Worm (Caenorhabditis elegans) whole organism, young adult: ENCODE measurements around the gene lgc-21.

Experiments used
- F23B12.7 ChIP-seq: sonication (generic microtip); optimal IDR thresholded peaks from 2 replicates; lab custom pipeline; 2017; ENCODE audit warnings: missing genetic modification characterization, mild to moderate bottlenecking, missing compliant biosample characterization, antibody characterized with exemption, moderate library complexity; ENCODE audit not compliant: insufficient read depth
- F33H1.4 ChIP-seq: fragments of 200-800 bp; sonication (Bioruptor generic); IDR thresholded peaks from 2 replicates; pipeline ENCODE4 v1.3.6; 2022; ENCODE audit warnings: missing genetic modification reagents, missing genetic modification characterization, missing compliant biosample characterization
- F49E8.2 ChIP-seq: sonication (generic microtip); optimal IDR thresholded peaks from 3 replicates; lab custom pipeline; 2017; ENCODE audit warnings: missing genetic modification characterization, mild to moderate bottlenecking, missing compliant biosample characterization, antibody characterized with exemption, moderate library complexity; ENCODE audit not compliant: insufficient read depth
- F57A8.1 ChIP-seq: fragments of 200-800 bp; sonication (Bioruptor generic); optimal IDR thresholded peaks from 2 replicates; lab custom pipeline; 2018; ENCODE audit warnings: mild to moderate bottlenecking, missing genetic modification characterization, moderate library complexity, missing compliant biosample characterization
- Y53F4B.3 ChIP-seq: fragments of 200-800 bp; sonication (Bioruptor generic); IDR thresholded peaks from 2 replicates; pipeline ENCODE4 v1.3.6; 2022; ENCODE audit warnings: missing genetic modification reagents, missing genetic modification characterization, missing compliant biosample characterization
- Y56A3A.18 ChIP-seq: fragments of 200-800 bp; sonication (Bioruptor generic); IDR thresholded peaks from 2 replicates; pipeline ENCODE4 v1.3.6; 2022; ENCODE audit warnings: missing genetic modification reagents, missing genetic modification characterization, missing compliant biosample characterization
- Y79H2A.3 ChIP-seq: fragments of 200-800 bp; sonication (Bioruptor generic); conservative IDR thresholded peaks from 2 replicates; pipeline ENCODE4 v1.3.6; 2022; ENCODE audit warnings: missing genetic modification reagents, missing genetic modification characterization, missing compliant biosample characterization
- akir-1 ChIP-seq: fragments of 200-800 bp; sonication (Bioruptor generic); optimal IDR thresholded peaks from 2 replicates; lab custom pipeline; 2018; ENCODE audit warnings: mild to moderate bottlenecking, missing genetic modification characterization, moderate library complexity, missing compliant biosample characterization
- ama-1 ChIP-seq, 3 experiments: fragments of 150-350 bp in 1 of 3; sonication (generic microtip) in 2 of 3; optimal IDR thresholded peaks; 2 replicates each; lab custom pipeline; 2014 to 2018; ENCODE audit warnings: missing biosample characterization in 2 of 3, missing genetic modification characterization in 2 of 3, missing genetic modification reagents in 2 of 3
- aptf-3 ChIP-seq: fragments of 200-800 bp; sonication (Bioruptor generic); IDR thresholded peaks from 2 replicates; pipeline ENCODE4 v1.3.6; 2022; ENCODE audit warnings: missing genetic modification characterization, missing compliant biosample characterization
- atf-7 ChIP-seq: sonication (generic microtip); optimal IDR thresholded peaks from 2 replicates; lab custom pipeline; 2017; ENCODE audit warnings: mild to moderate bottlenecking, missing genetic modification characterization, missing compliant biosample characterization
- athp-1 ChIP-seq: sonication (generic microtip); optimal IDR thresholded peaks from 2 replicates; lab custom pipeline; 2017; ENCODE audit warnings: mild to moderate bottlenecking, missing genetic modification characterization, missing compliant biosample characterization
- attf-3 ChIP-seq: fragments of 200-800 bp; sonication (Bioruptor generic); conservative IDR thresholded peaks from 2 replicates; pipeline ENCODE4 v1.3.6; 2022; ENCODE audit warnings: missing genetic modification reagents, missing genetic modification characterization, missing compliant biosample characterization
- bed-2 ChIP-seq: fragments of 200-800 bp; sonication (Bioruptor generic); IDR thresholded peaks from 2 replicates; pipeline ENCODE4 v1.3.6; 2022; ENCODE audit warnings: missing genetic modification reagents, missing genetic modification characterization, missing compliant biosample characterization
- cebp-1 ChIP-seq, 2 experiments: fragments of 200-800 bp in 1 of 2; sonication (Bioruptor generic) in 1 of 2; sonication (generic microtip) in 1 of 2; IDR thresholded peaks in 1 of 2; optimal IDR thresholded peaks in 1 of 2; 2 replicates each; pipeline versions ENCODE4 v1.3.6 to Lab custom; 2017 to 2022; ENCODE audit warnings: missing compliant biosample characterization in 2 of 2, missing genetic modification characterization in 2 of 2, mild to moderate bottlenecking in 1 of 2, missing genetic modification reagents in 1 of 2, moderate library complexity in 1 of 2
- ceh-27 ChIP-seq: fragments of 200-800 bp; sonication (Bioruptor generic); optimal IDR thresholded peaks from 2 replicates; lab custom pipeline; 2018; ENCODE audit warnings: mild to moderate bottlenecking, missing genetic modification characterization, moderate library complexity, missing compliant biosample characterization
- ceh-40 ChIP-seq: fragments of 200-800 bp; sonication (Bioruptor generic); IDR thresholded peaks from 2 replicates; pipeline ENCODE4 v1.3.6; 2022; ENCODE audit warnings: missing genetic modification characterization, missing compliant biosample characterization
- egl-44 ChIP-seq: fragments of 200-800 bp; sonication (Bioruptor generic); IDR thresholded peaks from 2 replicates; pipeline ENCODE4 v1.3.6; 2022; ENCODE audit warnings: missing genetic modification reagents, missing genetic modification characterization, missing compliant biosample characterization
- fkh-3 ChIP-seq: sonication (generic microtip); optimal IDR thresholded peaks from 2 replicates; lab custom pipeline; 2016; ENCODE audit warnings: mild to moderate bottlenecking, missing genetic modification characterization, missing compliant biosample characterization
- hrde-1 ChIP-seq: sonication (generic microtip); optimal IDR thresholded peaks from 2 replicates; lab custom pipeline; 2016; ENCODE audit warnings: missing genetic modification characterization, mild to moderate bottlenecking, missing compliant biosample characterization, moderate library complexity, missing genotype, missing genetic modification reagents, borderline replicate concordance
- hsf-1 ChIP-seq: fragments of 200-800 bp; sonication (Bioruptor generic); IDR thresholded peaks from 2 replicates; pipeline ENCODE4 v1.3.6; 2022; ENCODE audit warnings: missing genetic modification reagents, missing genetic modification characterization, missing compliant biosample characterization
- let-607 ChIP-seq, 2 experiments: fragments of 200-800 bp in 1 of 2; sonication (Bioruptor generic) in 1 of 2; sonication (generic microtip) in 1 of 2; optimal IDR thresholded peaks; 2 replicates each; lab custom pipeline; 2016 to 2018; ENCODE audit warnings: mild to moderate bottlenecking in 2 of 2, missing compliant biosample characterization in 2 of 2, missing genetic modification characterization in 2 of 2, moderate library complexity in 2 of 2, missing genotype in 1 of 2
- lin-26 ChIP-seq: fragments of 200-800 bp; sonication (Bioruptor generic); IDR thresholded peaks from 2 replicates; pipeline ENCODE4 v1.3.6; 2022; ENCODE audit warnings: missing genetic modification reagents, missing genetic modification characterization, missing compliant biosample characterization
- lin-35 ChIP-seq, 3 experiments: fragments of 150-350 bp in 2 of 3; sonication (generic microtip) in 1 of 3; optimal IDR thresholded peaks; 2 replicates each; lab custom pipeline; 2014 to 2018; ENCODE audit warnings: missing biosample characterization in 3 of 3, missing genetic modification characterization in 3 of 3, missing genetic modification reagents in 3 of 3
- lin-40 ChIP-seq: sonication (generic microtip); optimal IDR thresholded peaks from 2 replicates; lab custom pipeline; 2016; ENCODE audit warnings: missing genetic modification characterization, mild to moderate bottlenecking, missing compliant biosample characterization, missing genotype, missing genetic modification reagents
- lir-1 ChIP-seq: fragments of 200-800 bp; sonication (Bioruptor generic); conservative IDR thresholded peaks from 2 replicates; pipeline ENCODE4 v1.3.6; 2022; ENCODE audit warnings: missing genetic modification reagents, missing genetic modification characterization, missing compliant biosample characterization
- lsl-1 ChIP-seq: fragments of 200-800 bp; sonication (Bioruptor generic); optimal IDR thresholded peaks from 2 replicates; lab custom pipeline; 2018; ENCODE audit warnings: mild to moderate bottlenecking, missing genetic modification characterization, moderate library complexity, missing compliant biosample characterization
- madf-6 ChIP-seq: fragments of 200-800 bp; sonication (Bioruptor generic); IDR thresholded peaks from 2 replicates; pipeline ENCODE4 v1.3.6; 2022; ENCODE audit warnings: missing genetic modification reagents, missing genetic modification characterization, missing compliant biosample characterization
- mxl-1 ChIP-seq: sonication (generic microtip); optimal IDR thresholded peaks from 2 replicates; lab custom pipeline; 2016; ENCODE audit warnings: missing genetic modification characterization, missing compliant biosample characterization
- nfya-1 ChIP-seq: sonication (generic microtip); optimal IDR thresholded peaks from 2 replicates; lab custom pipeline; 2017; ENCODE audit warnings: antibody characterized with exemption, missing compliant biosample characterization, missing genetic modification characterization, borderline replicate concordance; ENCODE audit not compliant: insufficient read depth
- nfya-2 ChIP-seq: fragments of 200-800 bp; sonication (Bioruptor generic); IDR thresholded peaks from 2 replicates; pipeline ENCODE4 v1.3.6; 2022; ENCODE audit warnings: missing genetic modification reagents, missing genetic modification characterization, missing compliant biosample characterization
- nhr-179 ChIP-seq: sonication (generic microtip); optimal IDR thresholded peaks from 2 replicates; lab custom pipeline; 2016; ENCODE audit warnings: mild to moderate bottlenecking, missing genetic modification characterization, missing compliant biosample characterization
- nhr-80 ChIP-seq: sonication (generic microtip); optimal IDR thresholded peaks from 2 replicates; lab custom pipeline; 2016; ENCODE audit warnings: missing genetic modification characterization, missing compliant biosample characterization
- rcor-1 ChIP-seq: fragments of 200-800 bp; sonication (Bioruptor generic); IDR thresholded peaks from 2 replicates; pipeline ENCODE4 v1.3.6; 2022; ENCODE audit warnings: missing genetic modification reagents, missing genetic modification characterization, missing compliant biosample characterization
- sdz-38 ChIP-seq: sonication (generic microtip); optimal IDR thresholded peaks from 2 replicates; lab custom pipeline; 2016; ENCODE audit warnings: missing genotype, missing genetic modification characterization, missing compliant biosample characterization
- snpc-4 ChIP-seq, 5 experiments: fragments of 150-350 bp in 1 of 5; sonication (generic microtip) in 4 of 5; optimal IDR thresholded peaks; 2 replicates each; lab custom pipeline; 2014 to 2018; ENCODE audit warnings: missing genetic modification characterization in 5 of 5, missing biosample characterization in 3 of 5, antibody characterized with exemption in 2 of 5, mild to moderate bottlenecking in 2 of 5, missing compliant biosample characterization in 2 of 5, missing genotype in 2 of 5, moderate library complexity in 2 of 5, missing genetic modification reagents in 1 of 5
- sptf-2 ChIP-seq: fragments of 200-800 bp; sonication (Bioruptor generic); optimal IDR thresholded peaks from 2 replicates; lab custom pipeline; 2018; ENCODE audit warnings: mild to moderate bottlenecking, missing genetic modification characterization, missing compliant biosample characterization
- unc-130 ChIP-seq: sonication (generic microtip); optimal IDR thresholded peaks from 2 replicates; lab custom pipeline; 2016; ENCODE audit warnings: missing genetic modification reagents, missing genetic modification characterization, missing compliant biosample characterization
- unc-62 ChIP-seq: fragments of 150-350 bp; optimal IDR thresholded peaks from 2 replicates; lab custom pipeline; 2014; ENCODE audit warnings: missing biosample characterization, missing genetic modification reagents, missing genetic modification characterization
- ztf-22 ChIP-seq: fragments of 200-800 bp; sonication (Bioruptor generic); optimal IDR thresholded peaks from 2 replicates; lab custom pipeline; 2018; ENCODE audit warnings: mild to moderate bottlenecking, missing genetic modification characterization, moderate library complexity, missing compliant biosample characterization
- ztf-26 ChIP-seq: sonication (generic microtip); optimal IDR thresholded peaks from 2 replicates; lab custom pipeline; 2017; ENCODE audit warnings: missing genetic modification characterization, missing compliant biosample characterization
- ztf-28 ChIP-seq: fragments of 200-800 bp; sonication (Bioruptor generic); IDR thresholded peaks from 2 replicates; pipeline ENCODE4 v1.3.6; 2022; ENCODE audit warnings: missing genetic modification reagents, missing genetic modification characterization, missing compliant biosample characterization

Gene lgc-21

DNA sequence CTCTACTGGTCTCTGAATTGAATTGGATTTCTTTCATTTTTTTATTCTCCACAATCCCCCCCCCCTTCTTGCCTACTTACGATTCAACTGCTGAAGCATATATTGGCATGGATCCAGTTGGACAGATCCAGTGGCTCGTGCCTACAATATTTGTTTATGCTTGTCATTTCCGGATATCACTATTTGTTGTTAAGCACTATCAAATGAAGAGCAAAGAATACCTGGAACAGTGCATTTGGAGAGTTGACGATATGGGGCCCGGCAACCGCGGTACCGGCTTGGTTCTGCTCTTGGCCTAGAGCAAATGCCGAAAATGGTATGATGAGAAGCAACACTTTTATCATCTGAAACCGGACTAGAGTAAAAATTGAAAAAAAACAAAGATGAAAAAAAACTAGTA lies at the start of gene lgc-21:
lgc-21 (minus strand) TSS at position 344 of the 400 bp plus-strand sequence.
- TF ChIP-seq Y79H2A.3, result no peak
- TF ChIP-seq lin-26 (GFP tag; lab: Robert Waterston, UW), result 0 out of 2 replicates have a peak, but pooled peaks have one; percentile 13
- TF ChIP-seq, all 124 proteins: peak for 1

DNA sequence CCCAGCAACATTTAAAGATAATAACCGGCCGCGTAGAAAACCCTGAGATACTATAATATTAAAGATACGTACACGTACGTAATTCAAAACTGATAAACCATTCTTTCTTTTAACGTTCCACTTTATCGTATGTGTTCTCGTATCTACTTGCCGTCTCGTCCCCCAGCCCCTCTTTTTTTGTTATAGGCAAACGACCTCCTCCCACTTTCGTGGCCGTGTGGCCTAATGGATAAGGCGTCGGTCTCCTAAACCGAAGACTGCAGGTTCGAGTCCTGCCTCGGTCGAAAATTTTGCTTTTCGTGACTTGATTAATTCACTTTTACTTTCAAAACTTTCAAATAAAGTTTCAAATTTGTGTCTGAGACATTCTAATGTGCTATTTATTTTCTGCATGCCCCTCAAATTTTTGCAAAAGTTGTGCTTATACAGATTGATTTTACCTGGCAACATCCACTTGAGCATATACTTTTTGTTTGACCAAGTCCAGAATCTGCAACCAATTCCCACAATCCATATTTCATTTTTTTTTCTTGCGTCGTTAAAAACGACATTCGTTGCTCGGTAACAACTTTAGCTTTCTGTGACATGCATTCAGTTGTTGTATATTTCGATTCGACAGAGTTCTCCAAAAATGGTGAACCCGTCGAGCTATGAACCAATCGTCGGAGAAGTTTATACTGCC lies 47.8 kb upstream of the lgc-21 start, which contains the start of gene F28H6.7:
F28H6.7 (plus strand) TSS at position 632 of the 682 bp plus-strand sequence.
- TF ChIP-seq cebp-1 (GFP tag; IDR thresholded peaks at IDR 0.05; lab: Robert Waterston, UW) (no peak), cebp-1 (tag; optimal IDR thresholded peaks at IDR 0.05; lab: Kevin White, UChicago) (no peak), hrde-1 (tag; lab: Kevin White, UChicago) (peak; percentile 8), mxl-1 (peak; percentile 58), F49E8.2 (tag; lab: Kevin White, UChicago) (no peak), F23B12.7 (tag; lab: Kevin White, UChicago) (peak; percentile 70), ceh-27 (GFP tag; lab: Kevin White, UChicago) (peak; percentile 29), nfya-2 (GFP tag; lab: Robert Waterston, UW) (no peak), lir-1 (GFP tag; lab: Robert Waterston, UW) (no peak), fkh-3 (tag; lab: Kevin White, UChicago) (no peak), nfya-1 (tag; lab: Kevin White, UChicago) (no peak), ama-1 (optimal IDR thresholded peaks at IDR 0.05; lab: Kevin White, UChicago) (no peak), ama-1 (GFP tag; optimal IDR thresholded peaks at IDR 0.05; lab: Kevin White, UChicago) (peak in 1 of 2 experiments; percentile 15), madf-6 (GFP tag; lab: Robert Waterston, UW) (peak; percentile 46; the same call in 1 of the 2 replicates), bed-2 (GFP tag; lab: Robert Waterston, UW) (no peak), rcor-1 (GFP tag; lab: Robert Waterston, UW) (0 out of 2 replicates have a peak, but pooled peaks have one; percentile 39), lsl-1 (GFP tag; lab: Kevin White, UChicago) (no peak), sptf-2 (GFP tag; lab: Kevin White, UChicago) (no peak), unc-62 (GFP tag; lab: Kevin White, UChicago) (no peak), Y56A3A.18 (GFP tag; lab: Robert Waterston, UW) (peak; percentile 79; the same call in 1 of the 2 replicates), unc-130 (GFP tag; lab: Kevin White, UChicago) (peak; percentile 32), nhr-179 (tag; lab: Kevin White, UChicago) (no peak), ztf-22 (GFP tag; lab: Kevin White, UChicago) (no peak), snpc-4 (GFP tag; optimal IDR thresholded peaks at IDR 0.05; lab: Kevin White, UChicago) (peak; percentile 65), snpc-4 (tag; optimal IDR thresholded peaks at IDR 0.05; lab: Kevin White, UChicago) (peak in 2 of 4 experiments; percentile 59 to 74), Y53F4B.3 (no peak), let-607 (tag; optimal IDR thresholded peaks at IDR 0.05; lab: Kevin White, UChicago) (peak in 1 of 2 experiments; percentile 45), atf-7 (peak; percentile 8), F33H1.4 (GFP tag; lab: Robert Waterston, UW) (no peak), nhr-80 (tag; lab: Kevin White, UChicago) (peak; percentile 21), ztf-26 (peak; percentile 35), akir-1 (GFP tag; lab: Kevin White, UChicago) (no peak), sdz-38 (tag; lab: Kevin White, UChicago) (no peak), ceh-40 (0 out of 2 replicates have a peak, but pooled peaks have one; percentile 73), athp-1 (tag; lab: Kevin White, UChicago) (no peak), attf-3 (no peak), ztf-28 (peak; percentile 61; the same call in 1 of the 2 replicates), lin-35 (GFP tag; optimal IDR thresholded peaks at IDR 0.05; lab: Kevin White, UChicago) (peak in 1 of 3 experiments; percentile 65), aptf-3 (GFP tag; lab: Robert Waterston, UW) (peak; percentile 73; the same call in 1 of the 2 replicates), hsf-1 (GFP tag; lab: Robert Waterston, UW) (no peak), egl-44 (GFP tag; lab: Robert Waterston, UW) (0 out of 2 replicates have a peak, but pooled peaks have one; percentile 57), lin-40 (peak; percentile 44), F57A8.1 (GFP tag; lab: Kevin White, UChicago) (no peak)
